Worm (Caenorhabditis elegans) whole organism, L1 larva: ENCODE data around the gene gpla-1.

Source experiments
- aha-1 ChIP-seq: fragments of 150-350 bp; optimal IDR thresholded peaks from 2 replicates; lab custom pipeline; 2014; ENCODE audit warnings: missing biosample characterization, missing genetic modification characterization
- aly-2 ChIP-seq: fragments of 150-350 bp; optimal IDR thresholded peaks from 2 replicates; lab custom pipeline; 2014; ENCODE audit warnings: missing biosample characterization, missing genetic modification characterization
- ceh-88 ChIP-seq: fragments of 200-800 bp; sonication (Bioruptor generic); IDR thresholded peaks from 2 replicates; pipeline ENCODE4 v1.3.6; 2022; ENCODE audit warnings: missing genetic modification characterization, missing compliant biosample characterization
- dpl-1 ChIP-seq, 3 experiments: fragments of 150-350 bp in 2 of 3; sonication (generic microtip) in 1 of 3; optimal IDR thresholded peaks; 2 replicates each; lab custom pipeline; 2014 to 2017; ENCODE audit warnings: missing biosample characterization in 3 of 3, missing genetic modification characterization in 3 of 3, missing genetic modification reagents in 3 of 3
- elt-3 ChIP-seq, 6 experiments: fragments of 150-350 bp in 1 of 6; sonication (generic microtip); optimal IDR thresholded peaks; 2 replicates each; lab custom pipeline; 2017 to 2018; ENCODE audit warnings: missing biosample characterization in 6 of 6, missing genetic modification characterization in 6 of 6, inconsistent platforms in 1 of 6
- ets-5 ChIP-seq: fragments of 200-800 bp; sonication (Bioruptor generic); IDR thresholded peaks from 2 replicates; pipeline ENCODE4 v1.3.6; 2022; ENCODE audit warnings: missing genetic modification characterization, missing compliant biosample characterization
- grh-1 ChIP-seq: fragments of 200-800 bp; sonication (Bioruptor generic); IDR thresholded peaks from 2 replicates; pipeline ENCODE4 v1.3.6; 2022; ENCODE audit warnings: missing genetic modification reagents, missing genetic modification characterization, missing compliant biosample characterization
- skn-1 ChIP-seq: fragments of 150-350 bp; optimal IDR thresholded peaks from 2 replicates; lab custom pipeline; 2014; ENCODE audit warnings: missing biosample characterization, missing genetic modification characterization

gpla-1 gene

ce11 chrV:11887988-11888499 is 49.6 kb downstream of the gpla-1 start, which contains the start of gene adh-1 (continued):
- TF ChIP-seq skn-1 (tag; lab: Kevin White, UChicago) (peak; percentile 37), aly-2 (tag; lab: Kevin White, UChicago) (no peak), ets-5 (no peak), grh-1 (no peak), aha-1 (tag; lab: Kevin White, UChicago) (no peak), dpl-1 (GFP tag; optimal IDR thresholded peaks at IDR 0.05; lab: Kevin White, UChicago) (peak; percentile 4 to 50 (median 8)), elt-3 (tag; optimal IDR thresholded peaks at IDR 0.05; lab: Kevin White, UChicago) (peak in 3 of 6 experiments; percentile 18 to 99 (median 41)), ceh-88 (GFP tag; lab: Robert Waterston, UW) (no peak; the same call in none of the 2 replicates)
- TF ChIP-seq, all 84 proteins: peak for 42
